Worm (Caenorhabditis elegans) whole organism, L4 larva: ENCODE results near the gene ampd-1.
A peak's percentile ranks its signal among the peaks of the same experiment; 100 is the strongest.

ENCODE experiments used
- Y5F2A.4 ChIP-seq: fragments of 200-800 bp; sonication (Bioruptor generic); optimal IDR thresholded peaks from 2 replicates; lab custom pipeline; 2018; ENCODE audit warnings: mild to moderate bottlenecking, missing genetic modification characterization, missing compliant biosample characterization
- ceh-32 ChIP-seq: sonication (generic microtip); optimal IDR thresholded peaks from 2 replicates; lab custom pipeline; 2016; ENCODE audit warnings: mild to moderate bottlenecking, missing genetic modification characterization, missing compliant biosample characterization; ENCODE audit not compliant: poor library complexity
- ces-1 ChIP-seq: fragments of 150-350 bp; sonication (generic microtip); optimal IDR thresholded peaks from 4 replicates; lab custom pipeline; 2014; ENCODE audit warnings: missing biosample characterization, missing genetic modification reagents, missing genetic modification characterization
- daf-12 ChIP-seq: fragments of 150-350 bp; optimal IDR thresholded peaks from 2 replicates; lab custom pipeline; 2014; ENCODE audit warnings: missing biosample characterization, missing genetic modification reagents, missing genetic modification characterization
- dve-1 ChIP-seq: sonication (generic microtip); optimal IDR thresholded peaks from 2 replicates; lab custom pipeline; 2017; ENCODE audit warnings: antibody characterized with exemption, mild to moderate bottlenecking, missing genetic modification characterization, missing compliant biosample characterization; ENCODE audit not compliant: insufficient read depth
- egl-43 ChIP-seq: fragments of 200-800 bp; sonication (Bioruptor generic); IDR thresholded peaks from 2 replicates; pipeline ENCODE4 v1.3.6; 2022; ENCODE audit warnings: missing genetic modification reagents, missing genetic modification characterization, missing compliant biosample characterization
- fkh-10 ChIP-seq: fragments of 150-350 bp; optimal IDR thresholded peaks from 2 replicates; lab custom pipeline; 2014; ENCODE audit warnings: missing biosample characterization, missing genetic modification reagents, missing genetic modification characterization
- lin-15B ChIP-seq: fragments of 150-350 bp; sonication (generic microtip); optimal IDR thresholded peaks from 3 replicates; lab custom pipeline; 2014; ENCODE audit warnings: missing biosample characterization, missing genetic modification characterization
- lin-39 ChIP-seq: fragments of 150-350 bp; optimal IDR thresholded peaks from 2 replicates; lab custom pipeline; 2014; ENCODE audit warnings: missing biosample characterization, missing genetic modification reagents, missing genetic modification characterization
- mdl-1 ChIP-seq, 2 experiments: fragments of 150-350 bp in 1 of 2; sonication (generic microtip) in 1 of 2; optimal IDR thresholded peaks; 2 replicates each; lab custom pipeline; 2014 to 2017; ENCODE audit warnings: missing biosample characterization in 2 of 2, missing genetic modification characterization in 2 of 2
- pqm-1 ChIP-seq: sonication (generic microtip); optimal IDR thresholded peaks from 2 replicates; lab custom pipeline; 2017; ENCODE audit warnings: missing biosample characterization, missing genetic modification characterization
- saeg-2 ChIP-seq: fragments of 200-800 bp; sonication (Bioruptor generic); IDR thresholded peaks from 2 replicates; pipeline ENCODE4 v1.3.6; 2022; ENCODE audit warnings: missing genetic modification reagents, missing genetic modification characterization, missing compliant biosample characterization
- snpc-4 ChIP-seq: fragments of 150-350 bp; optimal IDR thresholded peaks from 2 replicates; lab custom pipeline; 2014; ENCODE audit warnings: missing biosample characterization, missing genetic modification characterization

DNA sequence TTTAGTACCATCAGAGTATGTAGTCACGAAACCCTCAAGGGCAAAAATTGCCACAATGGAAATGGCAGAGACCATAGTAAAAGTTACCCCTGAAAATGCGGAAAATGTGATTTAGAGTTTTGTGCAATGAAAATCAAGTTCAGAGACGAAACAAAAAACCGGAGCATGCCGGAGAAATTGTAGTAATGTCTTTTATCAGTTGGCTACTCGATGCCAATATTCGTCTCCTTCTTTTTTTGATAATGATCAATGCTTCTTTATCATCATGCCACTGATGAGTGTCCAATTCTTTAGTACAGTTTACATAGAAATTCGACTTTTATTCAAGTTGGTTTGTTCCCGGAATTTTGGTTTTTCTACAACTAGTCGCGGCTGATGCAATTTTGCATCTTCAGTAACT, 32.6 kb downstream of the ampd-1 start, which contains the start of gene pho-1:
- TF ChIP-seq mdl-1 (tag; optimal IDR thresholded peaks at IDR 0.05; lab: Kevin White, UChicago) (no peak), dve-1 (tag; lab: Kevin White, UChicago) (peak; percentile 29), ceh-32 (no peak), pqm-1 (tag; lab: Kevin White, UChicago) (peak; percentile 66), snpc-4 (tag; lab: Kevin White, UChicago) (no peak), Y5F2A.4 (GFP tag; lab: Kevin White, UChicago) (no peak), lin-39 (tag; lab: Kevin White, UChicago) (no peak), lin-15B (tag; lab: Kevin White, UChicago) (no peak), fkh-10 (GFP tag; lab: Kevin White, UChicago) (no peak), egl-43 (GFP tag; lab: Robert Waterston, UW) (no peak), ces-1 (GFP tag; lab: Kevin White, UChicago) (no peak), saeg-2 (GFP tag; lab: Robert Waterston, UW) (no peak), daf-12 (tag; lab: Kevin White, UChicago) (no peak)
